Fruit fly (Drosophila melanogaster) whole organism, wandering third instar larva: ENCODE data around the gene CG4650.

ENCODE experiments used
- Abd-B ChIP-seq: fragments of >200 bp; optimal IDR thresholded peaks from 2 replicates; lab custom pipeline; 2017; ENCODE audit warnings: missing biosample characterization, missing genetic modification characterization
- CG9705 ChIP-seq: fragments of 200-800 bp; sonication (Bioruptor generic); optimal IDR thresholded peaks from 2 replicates; lab custom pipeline; 2018; ENCODE audit warnings: missing biosample characterization, mild to moderate bottlenecking, missing genetic modification characterization
- CrebA ChIP-seq: fragments of 200-800 bp; sonication (Bioruptor generic); optimal IDR thresholded peaks from 2 replicates; lab custom pipeline; 2016; ENCODE audit warnings: missing biosample characterization, mild to moderate bottlenecking, missing genetic modification characterization, borderline replicate concordance
- Dif ChIP-seq: fragments of 200-275, 200-300 bp; sonication (Bioruptor generic); optimal IDR thresholded peaks from 2 replicates; lab custom pipeline; 2018; ENCODE audit warnings: missing biosample characterization, missing genetic modification characterization; ENCODE audit not compliant: partially characterized antibody
- GATAd ChIP-seq: sonication (Bioruptor generic); optimal IDR thresholded peaks from 2 replicates; lab custom pipeline; 2016; ENCODE audit warnings: missing biosample characterization, missing genetic modification characterization
- HLH106 ChIP-seq: fragments of 200-800 bp; optimal IDR thresholded peaks from 3 replicates; lab custom pipeline; 2019; ENCODE audit warnings: missing biosample characterization, mild to moderate bottlenecking, missing genetic modification characterization, moderate library complexity
- Hr78 ChIP-seq: fragments of >200 bp; optimal IDR thresholded peaks from 2 replicates; lab custom pipeline; 2017; ENCODE audit warnings: missing biosample characterization, missing genetic modification characterization
- Hr83 ChIP-seq: fragments of 200-300 bp; sonication (Bioruptor generic); optimal IDR thresholded peaks from 2 replicates; lab custom pipeline; 2016; ENCODE audit warnings: missing biosample characterization, mild to moderate bottlenecking, missing genetic modification characterization, moderate library complexity; ENCODE audit not compliant: poor library complexity, severe bottlenecking
- Jra ChIP-seq: sonication (Bioruptor generic); optimal IDR thresholded peaks from 2 replicates; lab custom pipeline; 2016; ENCODE audit warnings: missing biosample characterization, missing genetic modification characterization
- Mio ChIP-seq: sonication (Bioruptor generic); optimal IDR thresholded peaks from 2 replicates; lab custom pipeline; 2016; ENCODE audit warnings: missing biosample characterization, missing genetic modification characterization
- Myc ChIP-seq: fragments of >200 bp; optimal IDR thresholded peaks from 2 replicates; lab custom pipeline; 2017
- N ChIP-seq: fragments of >200 bp; optimal IDR thresholded peaks from 2 replicates; lab custom pipeline; 2018; ENCODE audit warnings: missing biosample characterization, missing external identifiers, missing genetic modification characterization
- OdsH ChIP-seq: fragments of 200-800 bp; sonication (Bioruptor generic); optimal IDR thresholded peaks from 2 replicates; lab custom pipeline; 2016; ENCODE audit warnings: missing biosample characterization, mild to moderate bottlenecking, missing genetic modification characterization
- Sp1 ChIP-seq: fragments of 200-800 bp; sonication (Bioruptor generic); optimal IDR thresholded peaks from 3 replicates; lab custom pipeline; 2019; ENCODE audit warnings: missing biosample characterization, mild to moderate bottlenecking, missing genetic modification characterization, moderate library complexity
- Vsx2 ChIP-seq: fragments of 200-300, 225-300 bp; sonication (Bioruptor generic); optimal IDR thresholded peaks from 2 replicates; lab custom pipeline; 2018; ENCODE audit warnings: missing biosample characterization, missing genetic modification characterization; ENCODE audit not compliant: partially characterized antibody
- brk ChIP-seq: fragments of 200-800 bp; sonication (Bioruptor generic); optimal IDR thresholded peaks from 2 replicates; lab custom pipeline; 2016; ENCODE audit warnings: missing biosample characterization, mild to moderate bottlenecking, missing genetic modification characterization
- dl ChIP-seq, 2 experiments: fragments of 175-275, 200-275 bp in 1 of 2; fragments of 200-275 bp in 1 of 2; sonication (Bioruptor generic); optimal IDR thresholded peaks; lab custom pipeline; 2018; ENCODE audit warnings: mild to moderate bottlenecking in 2 of 2, missing biosample characterization in 2 of 2, missing genetic modification characterization in 2 of 2, moderate library complexity in 2 of 2; ENCODE audit not compliant: partially characterized antibody in 2 of 2, insufficient read depth in 1 of 2
- dmrt93B ChIP-seq: fragments of 200-800 bp; sonication (Bioruptor generic); optimal IDR thresholded peaks from 2 replicates; lab custom pipeline; 2018; ENCODE audit warnings: missing biosample characterization, mild to moderate bottlenecking, missing genetic modification characterization
- dsf ChIP-seq: sonication (Bioruptor generic); optimal IDR thresholded peaks from 2 replicates; lab custom pipeline; 2016; ENCODE audit warnings: missing biosample characterization, missing genetic modification characterization, borderline replicate concordance
- foxo ChIP-seq, 2 experiments: fragments of 200-800 bp; sonication (Bioruptor generic); optimal IDR thresholded peaks; 2 replicates in 1 of 2; 3 replicates in 1 of 2; lab custom pipeline; 2016 to 2017; ENCODE audit warnings: missing biosample characterization in 2 of 2, missing genetic modification characterization in 2 of 2
- fru ChIP-seq: fragments of 200-800 bp; sonication (Bioruptor generic); optimal IDR thresholded peaks from 3 replicates; lab custom pipeline; 2016; ENCODE audit warnings: missing biosample characterization, mild to moderate bottlenecking, missing genetic modification characterization
- h ChIP-seq: fragments of 200-800 bp; sonication (Bioruptor generic); optimal IDR thresholded peaks from 3 replicates; lab custom pipeline; 2016; ENCODE audit warnings: missing biosample characterization, mild to moderate bottlenecking, missing genetic modification characterization
- jim ChIP-seq: fragments of 175-275, 200-325 bp; sonication (Bioruptor generic); optimal IDR thresholded peaks from 2 replicates; lab custom pipeline; 2016; ENCODE audit warnings: missing biosample characterization, mild to moderate bottlenecking, missing genetic modification characterization
- lola ChIP-seq: fragments of >200 bp; optimal IDR thresholded peaks from 2 replicates; lab custom pipeline; 2017; ENCODE audit warnings: missing biosample characterization, missing genetic modification characterization
- pan ChIP-seq: fragments of >200 bp; optimal IDR thresholded peaks from 2 replicates; lab custom pipeline; 2017
- rgr ChIP-seq: fragments of 200-800 bp; sonication (Bioruptor generic); optimal IDR thresholded peaks from 3 replicates; lab custom pipeline; 2016; ENCODE audit warnings: missing biosample characterization, mild to moderate bottlenecking, missing genetic modification characterization
- sage ChIP-seq: fragments of 200-800 bp; sonication (Bioruptor generic); optimal IDR thresholded peaks from 2 replicates; lab custom pipeline; 2016; ENCODE audit warnings: missing biosample characterization, mild to moderate bottlenecking, missing genetic modification characterization
- sv ChIP-seq: fragments of 200-800 bp; sonication (Bioruptor generic); optimal IDR thresholded peaks from 3 replicates; lab custom pipeline; 2016; ENCODE audit warnings: missing biosample characterization, missing genetic modification characterization
- tai ChIP-seq: sonication (Bioruptor generic); optimal IDR thresholded peaks from 2 replicates; lab custom pipeline; 2016; ENCODE audit warnings: missing biosample characterization, missing genetic modification characterization
- usp ChIP-seq: fragments of >200 bp; optimal IDR thresholded peaks from 2 replicates; lab custom pipeline; 2017; ENCODE audit warnings: missing biosample characterization, missing genetic modification characterization

The CG4650 gene

dm6 chr2L:14774713-14775112 is at the start of gene CG4650:
Gene CG4650, minus strand, starts transcription at chr2L:14774981.
- no peak for TF ChIP-seq Hr83 (GFP tag; lab: Kevin White, UChicago)
- TF ChIP-seq HLH106 (tag; lab: Kevin White, UChicago) = no peak
- no peak for TF ChIP-seq dsf
- no peak for TF ChIP-seq GATAd (GFP tag; lab: Kevin White, UChicago)
- no peak for TF ChIP-seq dl (GFP tag; optimal IDR thresholded peaks at IDR 0.05; lab: Kevin White, UChicago; ENCODE audit: insufficient read depth in 1 of 2, partially characterized antibody in 2 of 2)
- TF ChIP-seq tai (GFP tag; lab: Kevin White, UChicago) = no peak
- TF ChIP-seq brk = no peak
- no peak for TF ChIP-seq sage (GFP tag; lab: Kevin White, UChicago)

dm6 chr2L:14810461-14810860 is 35.7 kb upstream of the CG4650 start, which contains the start of gene CG33309:
Gene CG33309, plus strand, starts transcription at chr2L:14810761.
- TF ChIP-seq Dif (GFP tag; lab: Kevin White, UChicago) = no peak
- no peak for TF ChIP-seq N (GFP tag; lab: Kevin White, UChicago)
- TF ChIP-seq rgr = no peak
- no peak for TF ChIP-seq CrebA (GFP tag; lab: Kevin White, UChicago)
- no peak for TF ChIP-seq Sp1 (GFP tag; lab: Kevin White, UChicago)
- no peak for TF ChIP-seq pan (lab: Kevin White, UChicago)
- TF ChIP-seq dsf = no peak
- TF ChIP-seq sv (GFP tag; lab: Kevin White, UChicago) = no peak
- TF ChIP-seq tai (GFP tag; lab: Kevin White, UChicago) = no peak
- no peak for TF ChIP-seq OdsH
- TF ChIP-seq Abd-B (GFP tag; lab: Kevin White, UChicago) = no peak

- TF ChIP-seq Hr78 = no peak
- TF ChIP-seq tai (GFP tag; lab: Kevin White, UChicago) = no peak
- no peak for TF ChIP-seq lola
- TF ChIP-seq Myc (lab: Kevin White, UChicago) = no peak
- no peak for TF ChIP-seq sage (GFP tag; lab: Kevin White, UChicago)
- no peak for TF ChIP-seq N (GFP tag; lab: Kevin White, UChicago)
- TF ChIP-seq Vsx2 = no peak
- TF ChIP-seq Sp1 (GFP tag; lab: Kevin White, UChicago) = no peak
- TF ChIP-seq brk = no peak
- TF ChIP-seq sv (GFP tag; lab: Kevin White, UChicago) = no peak
- TF ChIP-seq h (GFP tag; lab: Kevin White, UChicago) = no peak
- TF ChIP-seq Dif (GFP tag; lab: Kevin White, UChicago) = no peak
- TF ChIP-seq GATAd (GFP tag; lab: Kevin White, UChicago) = no peak
- TF ChIP-seq OdsH = no peak
Measured at dm6 chr2L:14802034-14802433, 27.3 kb upstream of the CG4650 start, which contains the start of gene CG33308. Gene CG33308, plus strand, starts transcription at chr2L:14802334.

- TF ChIP-seq tai (GFP tag; lab: Kevin White, UChicago) (no peak), Myc (lab: Kevin White, UChicago) (no peak), HLH106 (tag; lab: Kevin White, UChicago) (no peak), fru (GFP tag; lab: Kevin White, UChicago) (no peak), rgr (no peak), Sp1 (GFP tag; lab: Kevin White, UChicago) (no peak)
Measured at dm6 chr2L:14797554-14797953, 22.8 kb upstream of the CG4650 start.

- TF ChIP-seq rgr (no peak), Abd-B (GFP tag; lab: Kevin White, UChicago) (no peak), h (GFP tag; lab: Kevin White, UChicago) (no peak), tai (GFP tag; lab: Kevin White, UChicago) (no peak)
Measured at dm6 chr2L:14796542-14796941, 21.8 kb upstream of the CG4650 start, which contains the start of gene CG18420. Gene CG18420, minus strand, starts transcription at chr2L:14796642.

- TF ChIP-seq lola = no peak
- no peak for TF ChIP-seq Mio (GFP tag; lab: Kevin White, UChicago)
- TF ChIP-seq usp (GFP tag; lab: Kevin White, UChicago) = no peak
- no peak for TF ChIP-seq Hr78
- no peak for TF ChIP-seq jim (GFP tag; lab: Kevin White, UChicago)
- TF ChIP-seq foxo (GFP tag; optimal IDR thresholded peaks at IDR 0.05; lab: Kevin White, UChicago) = no peak
- no peak for TF ChIP-seq dmrt93B (GFP tag; lab: Kevin White, UChicago)
- no peak for TF ChIP-seq OdsH
- no peak for TF ChIP-seq sv (GFP tag; lab: Kevin White, UChicago)
- TF ChIP-seq Dif (GFP tag; lab: Kevin White, UChicago) = no peak
- no peak for TF ChIP-seq dsf
- no peak for TF ChIP-seq dl (GFP tag; optimal IDR thresholded peaks at IDR 0.05; lab: Kevin White, UChicago; ENCODE audit: insufficient read depth in 1 of 2, partially characterized antibody in 2 of 2)
- no peak for TF ChIP-seq CG9705 (GFP tag; lab: Kevin White, UChicago)
- TF ChIP-seq Jra = no peak
Measured at dm6 chr2L:14784498-14784897, 9.7 kb upstream of the CG4650 start, which contains the start of gene CG18636. Gene CG18636, minus strand, starts transcription at chr2L:14784598.
